Fruit fly (Drosophila melanogaster) whole organism, adult: ENCODE data around the gene CASK.

Experiments used
- CG7045 ChIP-seq: fragments of 200-800 bp; sonication (Bioruptor generic); optimal IDR thresholded peaks from 2 replicates; lab custom pipeline; 2017; ENCODE audit warnings: missing biosample characterization, mild to moderate bottlenecking, missing genetic modification characterization
- Hr96 ChIP-seq: fragments of 200-800 bp; sonication (Bioruptor generic); optimal IDR thresholded peaks from 2 replicates; lab custom pipeline; 2016; ENCODE audit warnings: missing biosample characterization, missing genetic modification characterization
- bab1 ChIP-seq: fragments of 200-800 bp; sonication (Bioruptor generic); optimal IDR thresholded peaks from 3 replicates; lab custom pipeline; 2019; ENCODE audit warnings: missing biosample characterization, mild to moderate bottlenecking, missing genetic modification characterization, moderate library complexity
- kay ChIP-seq: fragments of 200-800 bp; sonication (Bioruptor generic); peaks from one replicate; lab custom pipeline; 2016; ENCODE audit warnings: missing biosample characterization, missing genetic modification characterization, borderline replicate concordance
- pad ChIP-seq: fragments of 200-800 bp; sonication (Bioruptor generic); optimal IDR thresholded peaks from 3 replicates; lab custom pipeline; 2017; ENCODE audit warnings: missing biosample characterization, missing genetic modification characterization, mild to moderate bottlenecking, moderate library complexity, missing genetic modification reagents

- no peak for TF ChIP-seq pad
- no peak for TF ChIP-seq Hr96 (GFP tag; lab: Kevin White, UChicago)
- TF ChIP-seq bab1 (GFP tag; lab: Kevin White, UChicago), result no peak
- peak; percentile 33 for TF ChIP-seq kay
- no peak for TF ChIP-seq CG7045
Observed at dm6 chr3R:21859509-21859908, 37.0 kb upstream of the CASK start.
